Worm (Caenorhabditis elegans) whole organism, mixed stage, embryonic: ENCODE measurements around the gene nlp-18.

ENCODE experiments used
- M03D4.4 ChIP-seq: sonication (generic microtip); optimal IDR thresholded peaks from 2 replicates; lab custom pipeline; 2017; ENCODE audit warnings: mild to moderate bottlenecking, missing genetic modification characterization, missing compliant biosample characterization
- ceh-83 ChIP-seq: fragments of 200-800 bp; sonication (Bioruptor generic); optimal IDR thresholded peaks from 2 replicates; lab custom pipeline; 2018; ENCODE audit warnings: mild to moderate bottlenecking, missing genetic modification characterization, missing compliant biosample characterization
- elt-3 ChIP-seq: fragments of 150-350 bp; optimal IDR thresholded peaks from 2 replicates; lab custom pipeline; 2014; ENCODE audit warnings: missing biosample characterization, missing genetic modification characterization
- lin-13 ChIP-seq: fragments of 150-350 bp; optimal IDR thresholded peaks from 2 replicates; lab custom pipeline; 2014; ENCODE audit warnings: missing biosample characterization, missing genetic modification characterization
- lsy-2 ChIP-seq: fragments of 150-350 bp; optimal IDR thresholded peaks from 2 replicates; lab custom pipeline; 2014; ENCODE audit warnings: missing biosample characterization, missing genetic modification characterization
- mab-5 ChIP-seq: fragments of 150-350 bp; optimal IDR thresholded peaks from 2 replicates; lab custom pipeline; 2014; ENCODE audit warnings: missing biosample characterization, missing genetic modification characterization
- mls-2 ChIP-seq: sonication (generic microtip); optimal IDR thresholded peaks from 2 replicates; lab custom pipeline; 2016; ENCODE audit warnings: mild to moderate bottlenecking, missing genetic modification characterization, moderate library complexity, missing compliant biosample characterization
- nhr-237 ChIP-seq: fragments of 150-350 bp; optimal IDR thresholded peaks from 2 replicates; lab custom pipeline; 2014; ENCODE audit warnings: missing biosample characterization, missing genetic modification characterization
- pha-4 ChIP-seq: fragments of 150-350 bp; optimal IDR thresholded peaks from 2 replicates; lab custom pipeline; 2018; ENCODE audit warnings: missing biosample characterization, missing genetic modification reagents, missing genetic modification characterization
- zip-8 ChIP-seq: fragments of 150-350 bp; optimal IDR thresholded peaks from 2 replicates; lab custom pipeline; 2014; ENCODE audit warnings: missing biosample characterization, missing genetic modification characterization

- no peak for TF ChIP-seq mls-2 (tag; lab: Kevin White, UChicago)
- no peak for TF ChIP-seq elt-3
- no peak for TF ChIP-seq M03D4.4 (tag; lab: Kevin White, UChicago)
- no peak for TF ChIP-seq pha-4 (tag; lab: Kevin White, UChicago)
- TF ChIP-seq ceh-83 (GFP tag; lab: Kevin White, UChicago) = no peak
- TF ChIP-seq mab-5 (tag; lab: Kevin White, UChicago) = no peak
- TF ChIP-seq lin-13 (tag; lab: Kevin White, UChicago) = no peak
- TF ChIP-seq lsy-2 (tag; lab: Kevin White, UChicago) = no peak
- no peak for TF ChIP-seq zip-8 (tag; lab: Kevin White, UChicago)
- TF ChIP-seq nhr-237 (tag; lab: Kevin White, UChicago) = no peak
Measured at ce11 chrII:11016835-11016883, 13.5 kb downstream of the nlp-18 start, which contains the start of gene ram-2.
